Fruit fly (Drosophila melanogaster): Measurements from ENCODE around the gene Amnionless.

Gene Amnionless

dm6 chr2L:267441-268089, 21.4 kb downstream of the Amnionless start, which contains the start of gene CG17075:
Gene CG17075, minus strand, starts transcription at chr2L:267505.
- TF ChIP-seq EcR (GFP tag; optimal IDR thresholded peaks at IDR 0.05), result no peak
- no peak for TF ChIP-seq usp (GFP tag; optimal IDR thresholded peaks at IDR 0.05)
- no peak for TF ChIP-seq CG8478 (optimal IDR thresholded peaks at IDR 0.05)
- TF ChIP-seq pan (optimal IDR thresholded peaks at IDR 0.05), result no peak
- TF ChIP-seq Dll (optimal IDR thresholded peaks at IDR 0.05), result no peak
- no peak for TF ChIP-seq psq (optimal IDR thresholded peaks at IDR 0.05)

- no peak for TF ChIP-seq usp (GFP tag; optimal IDR thresholded peaks at IDR 0.05)
- TF ChIP-seq psq (optimal IDR thresholded peaks at IDR 0.05), result no peak
- TF ChIP-seq Dll (optimal IDR thresholded peaks at IDR 0.05), result no peak
- no peak for TF ChIP-seq pan (optimal IDR thresholded peaks at IDR 0.05)
- no peak for TF ChIP-seq CG8478 (optimal IDR thresholded peaks at IDR 0.05)
Measured at dm6 chr2L:252174-252573, 36.8 kb downstream of the Amnionless start, which contains the start of gene Rpp30. Gene Rpp30, minus strand, starts transcription at chr2L:252373.

dm6 chr2L:250507-251215, 38.3 kb downstream of the Amnionless start, which contains the start of gene kis:
Gene kis, minus strand, starts transcription at chr2L:250823.
- TF ChIP-seq usp (GFP tag; optimal IDR thresholded peaks at IDR 0.05) (no peak), CG8478 (optimal IDR thresholded peaks at IDR 0.05) (no peak), pan (optimal IDR thresholded peaks at IDR 0.05) (no peak), Dll (optimal IDR thresholded peaks at IDR 0.05) (no peak), psq (optimal IDR thresholded peaks at IDR 0.05) (no peak), EcR (GFP tag; optimal IDR thresholded peaks at IDR 0.05) (no peak)

- TF ChIP-seq pan (optimal IDR thresholded peaks at IDR 0.05) (no peak), Dll (optimal IDR thresholded peaks at IDR 0.05) (peak; percentile 91), EcR (GFP tag; optimal IDR thresholded peaks at IDR 0.05) (no peak)
Measured at dm6 chr2L:249048-249825, 39.7 kb downstream of the Amnionless start.

dm6 chr2L:248592-248991, 40.4 kb downstream of the Amnionless start:
- TF ChIP-seq EcR (GFP tag; optimal IDR thresholded peaks at IDR 0.05) (no peak), CG8478 (optimal IDR thresholded peaks at IDR 0.05) (no peak), usp (GFP tag; optimal IDR thresholded peaks at IDR 0.05) (no peak), psq (optimal IDR thresholded peaks at IDR 0.05) (no peak), pan (optimal IDR thresholded peaks at IDR 0.05) (no peak), Dll (optimal IDR thresholded peaks at IDR 0.05) (no peak)

- TF ChIP-seq EcR (GFP tag; optimal IDR thresholded peaks at IDR 0.05) (no peak), pan (optimal IDR thresholded peaks at IDR 0.05) (no peak), CG8478 (optimal IDR thresholded peaks at IDR 0.05) (no peak), usp (GFP tag; optimal IDR thresholded peaks at IDR 0.05) (no peak), Dll (optimal IDR thresholded peaks at IDR 0.05) (no peak), psq (optimal IDR thresholded peaks at IDR 0.05) (no peak)
Measured at dm6 chr2L:247845-248473, 41.0 kb downstream of the Amnionless start.

dm6 chr2L:247432-247831, 41.5 kb downstream of the Amnionless start:
- no peak for TF ChIP-seq CG8478 (optimal IDR thresholded peaks at IDR 0.05)
- TF ChIP-seq pan (optimal IDR thresholded peaks at IDR 0.05), result no peak
- TF ChIP-seq usp (GFP tag; optimal IDR thresholded peaks at IDR 0.05), result no peak
- no peak for TF ChIP-seq psq (optimal IDR thresholded peaks at IDR 0.05)
- TF ChIP-seq EcR (GFP tag; optimal IDR thresholded peaks at IDR 0.05), result no peak
- TF ChIP-seq Dll (optimal IDR thresholded peaks at IDR 0.05), result no peak

dm6 chr2L:246656-247340, 42.1 kb downstream of the Amnionless start:
- TF ChIP-seq EcR (GFP tag; optimal IDR thresholded peaks at IDR 0.05) (no peak), pan (optimal IDR thresholded peaks at IDR 0.05) (no peak), psq (optimal IDR thresholded peaks at IDR 0.05) (no peak), Dll (optimal IDR thresholded peaks at IDR 0.05) (peak; percentile 79), usp (GFP tag; optimal IDR thresholded peaks at IDR 0.05) (no peak), CG8478 (optimal IDR thresholded peaks at IDR 0.05) (no peak)

- TF ChIP-seq psq (optimal IDR thresholded peaks at IDR 0.05) (no peak), CG8478 (optimal IDR thresholded peaks at IDR 0.05) (no peak), EcR (GFP tag; optimal IDR thresholded peaks at IDR 0.05) (no peak), Dll (optimal IDR thresholded peaks at IDR 0.05) (no peak), usp (GFP tag; optimal IDR thresholded peaks at IDR 0.05) (no peak), pan (optimal IDR thresholded peaks at IDR 0.05) (no peak)
Measured at dm6 chr2L:244559-244958, 44.4 kb downstream of the Amnionless start.

dm6 chr2L:243819-244218, 45.1 kb downstream of the Amnionless start:
- TF ChIP-seq EcR (GFP tag; optimal IDR thresholded peaks at IDR 0.05) (no peak), Dll (optimal IDR thresholded peaks at IDR 0.05) (no peak), CG8478 (optimal IDR thresholded peaks at IDR 0.05) (no peak), usp (GFP tag; optimal IDR thresholded peaks at IDR 0.05) (no peak), pan (optimal IDR thresholded peaks at IDR 0.05) (no peak), psq (optimal IDR thresholded peaks at IDR 0.05) (no peak)

- no peak for TF ChIP-seq pan (optimal IDR thresholded peaks at IDR 0.05)
Measured at dm6 chr2L:243123-243522, 45.8 kb downstream of the Amnionless start.
